Worm (Caenorhabditis elegans): ENCODE results near the gene col-42.

ce11 chrV:18597779-18598178 lies 40.5 kb upstream of the col-42 start:
- TF ChIP-seq elt-2 (tag; optimal IDR thresholded peaks at IDR 0.05), result no peak
- no peak for TF ChIP-seq elt-3 (tag; optimal IDR thresholded peaks at IDR 0.05)
- TF ChIP-seq jun-1 (tag; optimal IDR thresholded peaks at IDR 0.05), result no peak
- no peak for TF ChIP-seq snpc-4 (tag; optimal IDR thresholded peaks at IDR 0.05)
- no peak for TF ChIP-seq nhr-77 (tag; optimal IDR thresholded peaks at IDR 0.05)
- no peak for TF ChIP-seq zag-1 (tag; optimal IDR thresholded peaks at IDR 0.05)
- no peak for TF ChIP-seq fkh-2 (tag; optimal IDR thresholded peaks at IDR 0.05)
- no peak for TF ChIP-seq egl-27 (tag; optimal IDR thresholded peaks at IDR 0.05)
- no peak for TF ChIP-seq fos-1 (tag; optimal IDR thresholded peaks at IDR 0.05)
- no peak for TF ChIP-seq aly-2 (tag; optimal IDR thresholded peaks at IDR 0.05)
